Worm (Caenorhabditis elegans) whole organism, midembryonic: ENCODE results near the gene Y54G9A.7.

Experiments
- T22C8.4 ChIP-seq: fragments of 200-800 bp; sonication (Bioruptor generic); IDR thresholded peaks from 2 replicates; pipeline ENCODE4 v1.3.6; 2022; ENCODE audit warnings: missing genetic modification characterization, missing compliant biosample characterization
- cog-1 ChIP-seq: sonication (generic microtip); optimal IDR thresholded peaks from 2 replicates; lab custom pipeline; 2016; ENCODE audit warnings: missing genetic modification characterization, missing compliant biosample characterization
- flt-1 ChIP-seq: fragments of 200-800 bp; sonication (Bioruptor generic); IDR thresholded peaks from 2 replicates; pipeline ENCODE4 v1.3.6; 2022; ENCODE audit warnings: missing genetic modification characterization, missing compliant biosample characterization
- klf-2 ChIP-seq: fragments of 200-800 bp; sonication (Bioruptor generic); conservative IDR thresholded peaks from 2 replicates; pipeline ENCODE4 v1.3.6; 2022; ENCODE audit warnings: missing genetic modification reagents, missing genetic modification characterization, missing compliant biosample characterization
- med-1 ChIP-seq: sonication (generic microtip); optimal IDR thresholded peaks from 2 replicates; lab custom pipeline; 2017; ENCODE audit warnings: missing genetic modification characterization, mild to moderate bottlenecking, missing compliant biosample characterization, antibody characterized with exemption, missing genetic modification reagents; ENCODE audit not compliant: insufficient read depth
- ref-1 ChIP-seq: fragments of 200-800 bp; sonication (Bioruptor generic); conservative IDR thresholded peaks from 2 replicates; pipeline ENCODE4 v1.3.6; 2022; ENCODE audit warnings: missing genetic modification reagents, missing genetic modification characterization, missing compliant biosample characterization
- tab-1 ChIP-seq: fragments of 200-800 bp; sonication (Bioruptor generic); IDR thresholded peaks from 2 replicates; pipeline ENCODE4 v1.3.6; 2022; ENCODE audit warnings: missing genetic modification characterization, missing compliant biosample characterization
- ztf-29 ChIP-seq: fragments of 200-800 bp; sonication (Bioruptor generic); IDR thresholded peaks from 2 replicates; pipeline ENCODE4 v1.3.6; 2022; ENCODE audit warnings: missing genetic modification reagents, missing genetic modification characterization, missing compliant biosample characterization

DNA sequence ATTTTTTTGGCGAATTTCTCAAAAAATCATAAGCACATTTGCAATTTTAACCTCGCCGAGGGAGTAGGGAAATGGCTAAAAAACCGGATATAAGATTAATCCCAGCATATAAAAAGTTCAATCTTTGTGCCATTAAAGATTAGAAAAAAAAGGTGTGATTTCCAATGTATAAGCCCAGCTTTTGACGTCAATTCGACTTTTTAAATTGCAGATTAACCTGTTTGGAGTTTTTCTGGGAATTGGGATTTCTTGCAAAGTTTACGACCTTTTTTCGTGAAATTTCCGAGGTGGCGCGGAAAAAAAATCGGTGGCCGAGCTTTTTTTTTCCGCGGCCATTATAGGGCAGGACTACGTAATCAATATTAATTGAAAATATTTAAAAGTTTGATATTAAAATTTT lies 27.9 kb downstream of the Y54G9A.7 start:
- TF ChIP-seq ref-1 (GFP tag; lab: Robert Waterston, UW) (no peak), flt-1 (no peak), T22C8.4 (GFP tag; lab: Robert Waterston, UW) (no peak), klf-2 (no peak), tab-1 (GFP tag; lab: Robert Waterston, UW) (no peak), med-1 (GFP tag; lab: Kevin White, UChicago) (no peak), cog-1 (tag; lab: Kevin White, UChicago) (no peak), ztf-29 (no peak)
